Worm (Caenorhabditis elegans) whole organism, L2 larva: ENCODE measurements around the gene cutl-9.

ENCODE experiments used
- ceh-82 ChIP-seq: fragments of 150-350 bp; optimal IDR thresholded peaks from 2 replicates; lab custom pipeline; 2014; ENCODE audit warnings: missing biosample characterization, missing genetic modification characterization
- dmd-4 ChIP-seq: sonication (generic microtip); optimal IDR thresholded peaks from 2 replicates; lab custom pipeline; 2017; ENCODE audit warnings: missing biosample characterization, missing genetic modification characterization
- lsy-2 ChIP-seq, 2 experiments: fragments of 150-350 bp in 1 of 2; sonication (generic microtip) in 1 of 2; optimal IDR thresholded peaks; 2 replicates each; lab custom pipeline; 2014 to 2017; ENCODE audit warnings: missing biosample characterization in 2 of 2, missing genetic modification characterization in 2 of 2
- nhr-10 ChIP-seq: sonication (generic microtip); optimal IDR thresholded peaks from 2 replicates; lab custom pipeline; 2017; ENCODE audit warnings: missing biosample characterization, missing genetic modification characterization
- nhr-12 ChIP-seq: fragments of 150-350 bp; optimal IDR thresholded peaks from 2 replicates; lab custom pipeline; 2014; ENCODE audit warnings: missing biosample characterization, missing genetic modification characterization
- nhr-237 ChIP-seq: fragments of 150-350 bp; optimal IDR thresholded peaks from 2 replicates; lab custom pipeline; 2014; ENCODE audit warnings: missing biosample characterization, missing genetic modification characterization
- skn-1 ChIP-seq: sonication (generic microtip); optimal IDR thresholded peaks from 2 replicates; lab custom pipeline; 2017; ENCODE audit warnings: missing biosample characterization, missing genetic modification characterization
- zag-1 ChIP-seq: fragments of 150-350 bp; optimal IDR thresholded peaks from 2 replicates; lab custom pipeline; 2014; ENCODE audit warnings: missing biosample characterization, missing genetic modification characterization

- TF ChIP-seq ceh-82 (tag; lab: Kevin White, UChicago): no peak
- no peak for TF ChIP-seq lsy-2 (tag; optimal IDR thresholded peaks at IDR 0.05; lab: Kevin White, UChicago)
- TF ChIP-seq nhr-12 (tag; lab: Kevin White, UChicago): no peak
- no peak for TF ChIP-seq dmd-4 (tag; lab: Kevin White, UChicago)
- no peak for TF ChIP-seq nhr-10 (tag; lab: Kevin White, UChicago)
- TF ChIP-seq nhr-237 (tag; lab: Kevin White, UChicago): no peak
- TF ChIP-seq zag-1 (tag; lab: Kevin White, UChicago): no peak
- no peak for TF ChIP-seq skn-1 (tag; lab: Kevin White, UChicago)
Measured at ce11 chrII:10652112-10652511, 30.0 kb downstream of the cutl-9 start, which contains the start of gene nphp-1.
